Worm (Caenorhabditis elegans) whole organism, L2 larva: Measurements from ENCODE around the gene rei-2.

Source experiments
- ama-1 ChIP-seq: fragments of 150-350 bp; optimal IDR thresholded peaks from 2 replicates; lab custom pipeline; 2018; ENCODE audit warnings: inconsistent platforms
- elt-1 ChIP-seq: fragments of 150-350 bp; optimal IDR thresholded peaks from 2 replicates; lab custom pipeline; 2014; ENCODE audit warnings: missing biosample characterization, missing genetic modification characterization
- lin-39 ChIP-seq: fragments of 150-350 bp; optimal IDR thresholded peaks from 2 replicates; lab custom pipeline; 2014; ENCODE audit warnings: missing biosample characterization, missing genetic modification reagents, missing genetic modification characterization
- mdl-1 ChIP-seq, 2 experiments: fragments of 150-350 bp in 1 of 2; sonication (generic microtip) in 1 of 2; optimal IDR thresholded peaks; 2 replicates each; lab custom pipeline; 2017; ENCODE audit warnings: missing biosample characterization in 2 of 2, missing genetic modification characterization in 2 of 2
- nhr-25 ChIP-seq: fragments of 150-350 bp; sonication (generic microtip); optimal IDR thresholded peaks from 3 replicates; lab custom pipeline; 2014; ENCODE audit warnings: missing biosample characterization, missing genetic modification characterization
- skn-1 ChIP-seq: sonication (generic microtip); optimal IDR thresholded peaks from 2 replicates; lab custom pipeline; 2017; ENCODE audit warnings: missing biosample characterization, missing genetic modification characterization

DNA sequence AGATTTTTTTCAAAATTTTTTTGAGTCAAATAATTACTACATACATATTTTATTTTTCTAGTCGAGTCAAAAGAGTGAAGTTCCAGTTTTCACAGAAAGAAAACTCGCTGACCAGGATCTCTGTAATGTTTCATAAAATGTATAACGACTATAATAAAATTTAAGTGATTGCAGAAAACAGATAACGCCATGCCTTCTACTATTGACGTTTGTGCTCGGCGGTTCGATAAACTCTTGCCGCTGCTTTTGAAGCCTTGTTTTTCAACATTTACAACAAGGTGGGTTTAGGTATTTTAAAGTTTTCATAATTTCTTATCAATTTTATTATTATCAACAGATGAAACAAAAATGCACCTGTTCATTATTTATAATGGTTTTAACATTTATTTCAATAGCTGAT, 37.5 kb upstream of the rei-2 start, which contains the start of gene lmp-2:
- no peak for TF ChIP-seq nhr-25 (tag; lab: Kevin White, UChicago)
- TF ChIP-seq ama-1 (lab: Kevin White, UChicago) = no peak
- no peak for TF ChIP-seq skn-1 (tag; lab: Kevin White, UChicago)
- no peak for TF ChIP-seq elt-1 (tag; lab: Kevin White, UChicago)
- no peak for TF ChIP-seq lin-39 (tag; lab: Kevin White, UChicago)
- no peak for TF ChIP-seq mdl-1 (tag; optimal IDR thresholded peaks at IDR 0.05; lab: Kevin White, UChicago)
